In the genomic region with DNA sequence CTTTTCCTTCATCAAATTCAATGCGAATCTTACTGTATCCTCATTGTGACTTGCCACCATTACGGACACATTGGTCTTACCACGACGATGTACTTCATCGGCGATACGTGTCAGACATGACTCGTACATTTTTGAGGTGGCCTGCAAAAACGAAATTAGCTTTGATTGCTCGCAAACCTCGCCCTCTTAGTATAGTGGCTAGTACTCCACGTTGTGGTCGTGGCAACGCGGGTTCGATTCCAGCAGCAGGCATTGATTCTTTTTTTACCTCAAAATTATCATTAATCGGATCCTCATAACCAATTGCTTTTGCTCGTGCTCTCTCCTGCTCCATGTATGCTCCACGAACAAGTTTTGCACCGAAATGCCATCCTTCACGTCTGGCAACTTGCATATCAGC, we compare ENCODE assay signal across 1 worm cellular context.
A peak's percentile ranks its signal among the peaks of the same experiment; 100 is the strongest.
TF ChIP-seq lines count a peak whose summit lies in the region.

No protein-coding gene starts in this region.

TF ChIP-seq in whole organism, young adult, 124 proteins besides CTCF, POLR2A, EP300 and RAD21 (continued from another document):
- TF ChIP-seq ama-1 (optimal IDR thresholded peaks at IDR 0.05; lab: Kevin White, UChicago) (no peak), ama-1 (GFP tag; optimal IDR thresholded peaks at IDR 0.05; lab: Kevin White, UChicago) (peak in 1 of 2 experiments; percentile 8), ztf-22 (GFP tag; optimal IDR thresholded peaks at IDR 0.05; lab: Kevin White, UChicago) (no peak), F57A8.1 (GFP tag; optimal IDR thresholded peaks at IDR 0.05; lab: Kevin White, UChicago) (no peak), D2030.7 (GFP tag; IDR thresholded peaks at IDR 0.05; lab: Robert Waterston, UW) (peak; percentile 53; the same call in 1 of the 2 replicates), chd-7 (tag; optimal IDR thresholded peaks at IDR 0.05; lab: Kevin White, UChicago) (no peak), snpc-1.3 (tag; optimal IDR thresholded peaks at IDR 0.05; lab: Kevin White, UChicago; ENCODE audit: insufficient read depth) (peak; percentile 46), hlh-12 (tag; optimal IDR thresholded peaks at IDR 0.05; lab: Kevin White, UChicago) (no peak), somi-1 (GFP tag; optimal IDR thresholded peaks at IDR 0.05; lab: Kevin White, UChicago) (no peak), C17E4.6 (GFP tag; IDR thresholded peaks at IDR 0.05; lab: Robert Waterston, UW) (no peak), tbx-9 (tag; optimal IDR thresholded peaks at IDR 0.05; lab: Kevin White, UChicago; ENCODE audit: borderline replicate concordance) (no peak), F49E8.2 (tag; optimal IDR thresholded peaks at IDR 0.05; lab: Kevin White, UChicago; ENCODE audit: insufficient read depth) (peak; percentile 26), hsf-1 (GFP tag; IDR thresholded peaks at IDR 0.05; lab: Robert Waterston, UW) (no peak), gei-17 (GFP tag; optimal IDR thresholded peaks at IDR 0.05; lab: Kevin White, UChicago) (no peak), ZK185.1 (tag; optimal IDR thresholded peaks at IDR 0.05; lab: Kevin White, UChicago; ENCODE audit: poor library complexity, severe bottlenecking) (no peak), sea-2 (GFP tag; IDR thresholded peaks at IDR 0.05; lab: Robert Waterston, UW) (no peak), Y95B8A.8 (GFP tag; IDR thresholded peaks at IDR 0.05; lab: Robert Waterston, UW) (no peak), athp-1 (tag; optimal IDR thresholded peaks at IDR 0.05; lab: Kevin White, UChicago) (no peak), lsy-27 (tag; optimal IDR thresholded peaks at IDR 0.05; lab: Kevin White, UChicago; ENCODE audit: borderline replicate concordance, insufficient read depth) (no peak), attf-3 (GFP tag; conservative IDR thresholded peaks at IDR 0.05; lab: Robert Waterston, UW) (no peak), B0035.1 (tag; optimal IDR thresholded peaks at IDR 0.05; lab: Kevin White, UChicago) (no peak)
